Worm (Caenorhabditis elegans) whole organism, young adult: ENCODE data around the gene T09A12.1.

Experiments
- B0261.1 ChIP-seq: sonication (generic microtip); optimal IDR thresholded peaks from 2 replicates; lab custom pipeline; 2016; ENCODE audit warnings: mild to moderate bottlenecking, missing genetic modification characterization, moderate library complexity, missing compliant biosample characterization
- B0336.3 ChIP-seq: fragments of 200-800 bp; sonication (Bioruptor generic); IDR thresholded peaks from 2 replicates; pipeline ENCODE4 v1.3.6; 2022; ENCODE audit warnings: missing genetic modification characterization, missing compliant biosample characterization
- F22D6.2 ChIP-seq: sonication (generic microtip); optimal IDR thresholded peaks from 2 replicates; lab custom pipeline; 2016; ENCODE audit warnings: mild to moderate bottlenecking, missing genetic modification characterization, missing compliant biosample characterization
- F23B12.7 ChIP-seq: sonication (generic microtip); optimal IDR thresholded peaks from 2 replicates; lab custom pipeline; 2017; ENCODE audit warnings: missing genetic modification characterization, mild to moderate bottlenecking, missing compliant biosample characterization, antibody characterized with exemption, moderate library complexity; ENCODE audit not compliant: insufficient read depth
- F33H1.4 ChIP-seq: fragments of 200-800 bp; sonication (Bioruptor generic); IDR thresholded peaks from 2 replicates; pipeline ENCODE4 v1.3.6; 2022; ENCODE audit warnings: missing genetic modification reagents, missing genetic modification characterization, missing compliant biosample characterization
- F37B4.10 ChIP-seq: fragments of 200-800 bp; sonication (Bioruptor generic); IDR thresholded peaks from 2 replicates; pipeline ENCODE4 v1.3.6; 2022; ENCODE audit warnings: missing genetic modification characterization, missing compliant biosample characterization
- T07F8.4 ChIP-seq: sonication (generic microtip); optimal IDR thresholded peaks from 2 replicates; lab custom pipeline; 2016; ENCODE audit warnings: mild to moderate bottlenecking, missing genetic modification characterization, moderate library complexity, missing compliant biosample characterization
- Y53G8AR.9 ChIP-seq: fragments of 200-800 bp; sonication (Bioruptor generic); conservative IDR thresholded peaks from 2 replicates; pipeline ENCODE4 v1.3.6; 2022; ENCODE audit warnings: missing genetic modification reagents, missing genetic modification characterization, missing compliant biosample characterization
- Y67H2A.10 ChIP-seq: fragments of 200-800 bp; sonication (Bioruptor generic); conservative IDR thresholded peaks from 2 replicates; pipeline ENCODE4 v1.3.6; 2022; ENCODE audit warnings: missing genetic modification reagents, missing genetic modification characterization, missing compliant biosample characterization
- ZK185.1 ChIP-seq: sonication (generic microtip); optimal IDR thresholded peaks from 2 replicates; lab custom pipeline; 2016; ENCODE audit warnings: mild to moderate bottlenecking, missing genetic modification characterization, missing compliant biosample characterization; ENCODE audit not compliant: poor library complexity, severe bottlenecking
- ama-1 ChIP-seq, 3 experiments: fragments of 150-350 bp in 1 of 3; sonication (generic microtip) in 2 of 3; optimal IDR thresholded peaks; 2 replicates each; lab custom pipeline; 2014 to 2018; ENCODE audit warnings: missing biosample characterization in 2 of 3, missing genetic modification characterization in 2 of 3, missing genetic modification reagents in 2 of 3
- aptf-3 ChIP-seq: fragments of 200-800 bp; sonication (Bioruptor generic); IDR thresholded peaks from 2 replicates; pipeline ENCODE4 v1.3.6; 2022; ENCODE audit warnings: missing genetic modification characterization, missing compliant biosample characterization
- atf-7 ChIP-seq: sonication (generic microtip); optimal IDR thresholded peaks from 2 replicates; lab custom pipeline; 2017; ENCODE audit warnings: mild to moderate bottlenecking, missing genetic modification characterization, missing compliant biosample characterization
- attf-6 ChIP-seq: fragments of 200-800 bp; sonication (Bioruptor generic); IDR thresholded peaks from 2 replicates; pipeline ENCODE4 v1.3.6; 2022; ENCODE audit warnings: missing genetic modification reagents, missing genetic modification characterization, missing compliant biosample characterization
- dox-1 ChIP-seq: fragments of 200-800 bp; sonication (Bioruptor generic); IDR thresholded peaks from 2 replicates; pipeline ENCODE4 v1.3.6; 2022; ENCODE audit warnings: missing genetic modification reagents, missing genetic modification characterization, missing compliant biosample characterization
- egl-18 ChIP-seq: fragments of 200-800 bp; sonication (Bioruptor generic); IDR thresholded peaks from 2 replicates; pipeline ENCODE4 v1.3.6; 2022; ENCODE audit warnings: missing genetic modification reagents, missing genetic modification characterization, missing compliant biosample characterization
- ekl-4 ChIP-seq: fragments of 200-800 bp; sonication (Bioruptor generic); IDR thresholded peaks from 2 replicates; pipeline ENCODE4 v1.3.6; 2022; ENCODE audit warnings: missing genetic modification reagents, missing genetic modification characterization, missing compliant biosample characterization
- fkh-3 ChIP-seq: sonication (generic microtip); optimal IDR thresholded peaks from 2 replicates; lab custom pipeline; 2016; ENCODE audit warnings: mild to moderate bottlenecking, missing genetic modification characterization, missing compliant biosample characterization
- hsf-1 ChIP-seq: fragments of 200-800 bp; sonication (Bioruptor generic); IDR thresholded peaks from 2 replicates; pipeline ENCODE4 v1.3.6; 2022; ENCODE audit warnings: missing genetic modification reagents, missing genetic modification characterization, missing compliant biosample characterization
- lag-1 ChIP-seq: fragments of 200-800 bp; sonication (Bioruptor generic); IDR thresholded peaks from 2 replicates; pipeline ENCODE4 v1.3.6; 2022; ENCODE audit warnings: missing genetic modification reagents, missing genetic modification characterization, missing compliant biosample characterization
- lin-26 ChIP-seq: fragments of 200-800 bp; sonication (Bioruptor generic); IDR thresholded peaks from 2 replicates; pipeline ENCODE4 v1.3.6; 2022; ENCODE audit warnings: missing genetic modification reagents, missing genetic modification characterization, missing compliant biosample characterization
- lin-40 ChIP-seq: sonication (generic microtip); optimal IDR thresholded peaks from 2 replicates; lab custom pipeline; 2016; ENCODE audit warnings: missing genetic modification characterization, mild to moderate bottlenecking, missing compliant biosample characterization, missing genotype, missing genetic modification reagents
- lir-1 ChIP-seq: fragments of 200-800 bp; sonication (Bioruptor generic); conservative IDR thresholded peaks from 2 replicates; pipeline ENCODE4 v1.3.6; 2022; ENCODE audit warnings: missing genetic modification reagents, missing genetic modification characterization, missing compliant biosample characterization
- lsl-1 ChIP-seq: fragments of 200-800 bp; sonication (Bioruptor generic); optimal IDR thresholded peaks from 2 replicates; lab custom pipeline; 2018; ENCODE audit warnings: mild to moderate bottlenecking, missing genetic modification characterization, moderate library complexity, missing compliant biosample characterization
- madf-10 ChIP-seq: sonication (generic microtip); optimal IDR thresholded peaks from 2 replicates; lab custom pipeline; 2016; ENCODE audit warnings: mild to moderate bottlenecking, missing genetic modification characterization, missing compliant biosample characterization
- madf-3 ChIP-seq: fragments of 200-800 bp; sonication (Bioruptor generic); IDR thresholded peaks from 2 replicates; pipeline ENCODE4 v1.3.6; 2022; ENCODE audit warnings: missing genetic modification reagents, missing genetic modification characterization, missing compliant biosample characterization
- madf-6 ChIP-seq: fragments of 200-800 bp; sonication (Bioruptor generic); IDR thresholded peaks from 2 replicates; pipeline ENCODE4 v1.3.6; 2022; ENCODE audit warnings: missing genetic modification reagents, missing genetic modification characterization, missing compliant biosample characterization
- mel-28 ChIP-seq: sonication (generic microtip); optimal IDR thresholded peaks from 2 replicates; lab custom pipeline; 2016; ENCODE audit warnings: borderline replicate concordance, mild to moderate bottlenecking, missing genetic modification characterization, missing compliant biosample characterization
- mes-4 ChIP-seq: sonication (generic microtip); optimal IDR thresholded peaks from 2 replicates; lab custom pipeline; 2016; ENCODE audit warnings: missing genotype, missing genetic modification characterization, missing compliant biosample characterization
- mxl-1 ChIP-seq: sonication (generic microtip); optimal IDR thresholded peaks from 2 replicates; lab custom pipeline; 2016; ENCODE audit warnings: missing genetic modification characterization, missing compliant biosample characterization
- nfya-2 ChIP-seq: fragments of 200-800 bp; sonication (Bioruptor generic); IDR thresholded peaks from 2 replicates; pipeline ENCODE4 v1.3.6; 2022; ENCODE audit warnings: missing genetic modification reagents, missing genetic modification characterization, missing compliant biosample characterization
- nhr-120 ChIP-seq: fragments of 200-800 bp; sonication (Bioruptor generic); IDR thresholded peaks from 2 replicates; pipeline ENCODE4 v1.3.6; 2022; ENCODE audit warnings: missing genetic modification characterization, missing compliant biosample characterization
- nhr-80 ChIP-seq: sonication (generic microtip); optimal IDR thresholded peaks from 2 replicates; lab custom pipeline; 2016; ENCODE audit warnings: missing genetic modification characterization, missing compliant biosample characterization
- nhr-90 ChIP-seq: sonication (generic microtip); optimal IDR thresholded peaks from 2 replicates; lab custom pipeline; 2016; ENCODE audit warnings: missing genotype, mild to moderate bottlenecking, missing genetic modification characterization, missing compliant biosample characterization
- pha-4 ChIP-seq: fragments of 150-350 bp; sonication (generic microtip); optimal IDR thresholded peaks from 2 replicates; lab custom pipeline; 2014; ENCODE audit warnings: missing biosample characterization, missing genetic modification reagents, missing genetic modification characterization
- rcor-1 ChIP-seq: fragments of 200-800 bp; sonication (Bioruptor generic); IDR thresholded peaks from 2 replicates; pipeline ENCODE4 v1.3.6; 2022; ENCODE audit warnings: missing genetic modification reagents, missing genetic modification characterization, missing compliant biosample characterization
- repo-1 ChIP-seq: sonication (generic microtip); optimal IDR thresholded peaks from 2 replicates; lab custom pipeline; 2017; ENCODE audit warnings: mild to moderate bottlenecking, missing genetic modification characterization, missing compliant biosample characterization
- snpc-3.4 ChIP-seq: sonication (generic microtip); optimal IDR thresholded peaks from 2 replicates; lab custom pipeline; 2017; ENCODE audit warnings: missing genetic modification characterization, mild to moderate bottlenecking, missing compliant biosample characterization, antibody characterized with exemption, moderate library complexity, missing genotype, missing genetic modification reagents
- tbp1 ChIP-seq: fragments of 200-800 bp; sonication (Bioruptor generic); optimal IDR thresholded peaks from 2 replicates; lab custom pipeline; 2018; ENCODE audit warnings: mild to moderate bottlenecking, missing genetic modification characterization, missing compliant biosample characterization
- tlf-1 ChIP-seq: fragments of 200-800 bp; sonication (Bioruptor generic); optimal IDR thresholded peaks from 2 replicates; lab custom pipeline; 2018; ENCODE audit warnings: mild to moderate bottlenecking, missing genetic modification characterization, missing compliant biosample characterization
- unc-62 ChIP-seq: fragments of 150-350 bp; optimal IDR thresholded peaks from 2 replicates; lab custom pipeline; 2014; ENCODE audit warnings: missing biosample characterization, missing genetic modification reagents, missing genetic modification characterization
- zfh-2 ChIP-seq: fragments of 200-800 bp; sonication (Bioruptor generic); conservative IDR thresholded peaks from 2 replicates; pipeline ENCODE4 v1.3.6; 2022; ENCODE audit warnings: missing genetic modification reagents, missing genetic modification characterization, missing compliant biosample characterization
- ztf-18 ChIP-seq: sonication (generic microtip); optimal IDR thresholded peaks from 2 replicates; lab custom pipeline; 2016; ENCODE audit warnings: missing genotype, mild to moderate bottlenecking, missing genetic modification characterization, missing compliant biosample characterization
- ztf-3 ChIP-seq: fragments of 200-800 bp; sonication (Bioruptor generic); optimal IDR thresholded peaks from 2 replicates; lab custom pipeline; 2018; ENCODE audit warnings: mild to moderate bottlenecking, missing genetic modification characterization, missing compliant biosample characterization

The T09A12.1 gene

DNA sequence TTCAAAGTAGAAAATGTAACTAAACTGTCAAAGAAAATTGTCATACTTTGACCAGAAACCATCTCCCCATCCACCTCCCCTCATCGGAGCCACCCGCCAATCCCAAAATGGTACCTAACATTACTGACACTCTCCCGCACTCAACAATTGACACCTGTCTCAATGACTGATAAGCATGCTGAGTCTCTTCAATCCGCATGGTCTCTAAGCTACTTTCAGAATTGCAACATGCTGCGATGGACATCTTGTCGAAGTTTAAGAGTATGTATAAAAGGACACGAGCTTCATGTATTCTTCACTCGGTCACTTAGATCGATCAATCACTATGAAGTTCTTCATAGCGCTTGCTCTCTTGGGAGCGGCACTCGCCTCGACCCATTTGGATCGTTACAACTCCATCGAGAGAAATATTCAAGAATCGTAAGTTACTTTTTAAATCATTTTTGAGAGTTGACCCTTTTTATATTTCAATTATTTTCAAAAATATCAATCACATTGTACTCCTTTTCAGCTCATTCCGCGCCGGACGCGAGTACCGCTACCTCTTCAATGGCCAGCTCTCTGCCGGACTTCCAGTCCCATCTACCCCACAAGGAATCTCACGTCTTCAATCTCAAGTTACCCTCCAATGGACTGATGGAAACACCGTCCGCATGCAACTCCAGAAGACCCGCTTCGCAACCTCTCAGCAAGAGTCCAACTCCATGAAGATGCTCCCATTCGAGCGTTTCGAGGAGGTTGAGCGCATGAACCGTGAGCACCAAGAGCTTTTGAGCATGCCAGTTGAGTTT lies 16.8 kb downstream of the T09A12.1 start, which contains the start of gene vit-6 (continued):
- no peak for TF ChIP-seq mel-28
- TF ChIP-seq lir-1: no peak
- no peak for TF ChIP-seq snpc-3.4
- TF ChIP-seq fkh-3 (tag; lab: Kevin White, UChicago): peak; percentile 24
- TF ChIP-seq nfya-2 (GFP tag; lab: Robert Waterston, UW): no peak
- TF ChIP-seq madf-3 (GFP tag; lab: Robert Waterston, UW): no peak
- TF ChIP-seq nhr-80: peak; percentile 82
- peak; percentile 91 for TF ChIP-seq unc-62 (GFP tag; lab: Kevin White, UChicago)
- TF ChIP-seq lin-40 (tag; lab: Kevin White, UChicago): peak; percentile 15
- TF ChIP-seq aptf-3: no peak
- no peak for TF ChIP-seq F23B12.7
- TF ChIP-seq lin-26 (GFP tag; lab: Robert Waterston, UW): no peak
- no peak for TF ChIP-seq tlf-1
- TF ChIP-seq ztf-18: no peak
- TF ChIP-seq hsf-1: no peak
- peak; percentile 24 for TF ChIP-seq tbp1 (GFP tag; lab: Kevin White, UChicago)
- no peak for TF ChIP-seq Y67H2A.10 (GFP tag; lab: Robert Waterston, UW)
- no peak for TF ChIP-seq ztf-3 (GFP tag; lab: Kevin White, UChicago)
- TF ChIP-seq pha-4 (tag; lab: Kevin White, UChicago): no peak
- no peak; the same call in 1 of the 2 replicates for TF ChIP-seq ekl-4 (GFP tag; lab: Robert Waterston, UW)
- TF ChIP-seq ZK185.1 (tag; lab: Kevin White, UChicago): peak; percentile 30
- no peak for TF ChIP-seq F33H1.4
- no peak for TF ChIP-seq mes-4
- TF ChIP-seq T07F8.4 (tag; lab: Kevin White, UChicago): no peak
- no peak for TF ChIP-seq madf-6 (GFP tag; lab: Robert Waterston, UW)

DNA sequence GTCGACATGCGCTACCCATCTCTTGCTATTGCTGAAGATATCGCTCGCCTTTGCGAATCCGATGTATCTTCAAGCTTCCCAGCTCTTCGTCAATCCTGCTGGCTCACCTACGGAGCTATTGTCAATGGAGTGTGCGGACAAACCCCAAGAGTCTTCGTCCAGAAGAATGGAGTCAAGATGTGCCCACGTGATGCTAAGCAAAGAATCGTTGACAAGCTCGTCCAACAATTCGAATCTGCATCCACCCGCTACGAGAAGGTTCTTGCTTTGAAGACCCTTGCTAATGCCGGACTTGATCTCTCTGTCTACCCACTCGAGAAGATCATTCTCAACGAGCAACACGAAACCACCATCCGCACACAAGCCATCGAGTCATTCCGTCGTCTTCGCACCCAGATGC lies 18.5 kb downstream of the T09A12.1 start:
- TF ChIP-seq rcor-1: 0 out of 2 replicates have a peak, but pooled peaks have one; percentile 12
- TF ChIP-seq B0336.3 (GFP tag; lab: Robert Waterston, UW): 0 out of 2 replicates have a peak, but pooled peaks have one; percentile 2
- TF ChIP-seq madf-3 (GFP tag; lab: Robert Waterston, UW): peak; percentile 60; the same call in 1 of the 2 replicates
- TF ChIP-seq nhr-90 (tag; lab: Kevin White, UChicago): peak; percentile 52
- peak; percentile 26 for TF ChIP-seq F22D6.2 (tag; lab: Kevin White, UChicago)
- 0 out of 2 replicates have a peak, but pooled peaks have one; percentile 4 for TF ChIP-seq F37B4.10 (GFP tag; lab: Robert Waterston, UW)
- TF ChIP-seq aptf-3: no peak
- TF ChIP-seq Y53G8AR.9 (GFP tag; lab: Robert Waterston, UW): 0 out of 2 replicates have a peak, but pooled peaks have one; percentile 7
- peak; percentile 65 for TF ChIP-seq repo-1 (tag; lab: Kevin White, UChicago)
- no peak for TF ChIP-seq ztf-18
- TF ChIP-seq atf-7 (tag; lab: Kevin White, UChicago): peak; percentile 67

DNA sequence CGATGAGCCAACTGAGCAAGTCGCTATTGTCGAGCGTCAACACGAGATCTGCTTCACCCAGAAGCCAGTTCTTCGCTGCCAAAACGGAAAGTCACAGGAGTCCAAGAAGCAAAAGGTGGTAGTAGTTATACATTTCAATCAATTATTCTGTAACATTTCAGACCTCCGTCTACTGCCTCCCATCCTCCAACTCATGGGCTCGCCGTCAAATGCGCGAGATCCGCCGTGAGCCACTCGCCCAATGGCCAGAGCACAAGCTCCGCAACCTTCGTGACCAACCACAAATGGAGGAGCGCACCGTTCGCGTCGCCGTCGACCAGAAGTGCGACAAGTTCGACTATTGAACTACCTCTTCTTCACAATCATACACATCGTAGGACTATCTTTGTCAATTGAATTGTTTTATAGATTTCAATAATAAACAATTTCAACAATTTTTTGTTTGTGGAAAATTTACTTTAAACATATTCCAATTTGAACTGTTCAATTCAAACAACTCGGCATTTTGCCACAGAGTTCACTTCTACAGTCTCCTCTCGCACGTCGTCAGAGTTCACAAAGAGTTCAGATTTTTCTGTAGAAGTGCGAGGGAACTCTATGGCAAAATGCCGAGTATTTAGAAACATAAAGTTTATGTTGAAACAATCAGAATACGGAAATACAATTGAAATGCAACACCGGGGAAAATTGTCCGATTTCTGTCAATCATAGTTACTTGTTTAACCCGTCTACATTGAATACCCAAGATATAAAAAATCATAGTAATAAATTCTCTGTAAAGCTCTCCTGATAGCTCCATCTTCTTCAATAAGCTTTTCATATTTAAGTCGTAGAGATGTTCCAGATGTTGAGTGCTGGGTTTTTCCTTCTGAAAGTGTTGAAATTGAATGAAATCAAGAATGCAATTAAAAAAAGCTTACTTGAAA lies 22.1 kb downstream of the T09A12.1 start:
- 0 out of 2 replicates have a peak, but pooled peaks have one; percentile 43 for TF ChIP-seq attf-6
- no peak for TF ChIP-seq egl-18 (GFP tag; lab: Robert Waterston, UW)
- no peak for TF ChIP-seq nhr-120 (GFP tag; lab: Robert Waterston, UW)
- no peak for TF ChIP-seq lag-1
- TF ChIP-seq B0261.1 (tag; lab: Kevin White, UChicago): no peak
- peak; percentile 78 for TF ChIP-seq nhr-90 (tag; lab: Kevin White, UChicago)
- TF ChIP-seq ama-1 (optimal IDR thresholded peaks at IDR 0.05; lab: Kevin White, UChicago): peak; percentile 7
- no peak for TF ChIP-seq ama-1 (GFP tag; optimal IDR thresholded peaks at IDR 0.05; lab: Kevin White, UChicago)
- TF ChIP-seq dox-1 (GFP tag; lab: Robert Waterston, UW): no peak
- no peak for TF ChIP-seq lsl-1
- peak; percentile 76 for TF ChIP-seq madf-10 (tag; lab: Kevin White, UChicago)
- peak; percentile 85 for TF ChIP-seq zfh-2
- TF ChIP-seq mxl-1 (tag; lab: Kevin White, UChicago): no peak
- TF ChIP-seq mel-28: no peak
